Fruit fly (Drosophila melanogaster) Kc167 (cell line): ENCODE measurements around the gene GatC.

Source experiments
- Myc ChIP-seq: fragments of >200 bp; optimal IDR thresholded peaks from 2 replicates; lab custom pipeline; 2017; ENCODE audit warnings: missing external identifiers
- Sin3A ChIP-seq: fragments of >200 bp; optimal IDR thresholded peaks from 2 replicates; lab custom pipeline; 2018; ENCODE audit warnings: missing external identifiers
- h ChIP-seq: fragments of >200 bp; optimal IDR thresholded peaks from 3 replicates; lab custom pipeline; 2018; ENCODE audit warnings: missing external identifiers
- insv ChIP-seq: fragments of >200 bp; optimal IDR thresholded peaks from 3 replicates; lab custom pipeline; 2018; ENCODE audit warnings: missing external identifiers
- psq ChIP-seq: fragments of >200 bp; optimal IDR thresholded peaks from 2 replicates; lab custom pipeline; 2017; ENCODE audit warnings: missing external identifiers
- ttk ChIP-seq: sonication (Bioruptor generic); optimal IDR thresholded peaks from 2 replicates; lab custom pipeline; 2017; ENCODE audit warnings: missing external identifiers

GatC gene

dm6 chr2L:13803032-13803661, 29.8 kb downstream of the GatC start, which contains the start of gene CAH1:
Gene CAH1, plus strand, starts transcription at chr2L:13803626.
- no peak for TF ChIP-seq insv (lab: Kevin White, UChicago)
- TF ChIP-seq h (lab: Kevin White, UChicago) = no peak
- TF ChIP-seq ttk (lab: Kevin White, UChicago) = no peak
- TF ChIP-seq psq (lab: Kevin White, UChicago) = no peak
- TF ChIP-seq Myc (lab: Kevin White, UChicago) = no peak
- no peak for TF ChIP-seq Sin3A (lab: Kevin White, UChicago)

DNA sequence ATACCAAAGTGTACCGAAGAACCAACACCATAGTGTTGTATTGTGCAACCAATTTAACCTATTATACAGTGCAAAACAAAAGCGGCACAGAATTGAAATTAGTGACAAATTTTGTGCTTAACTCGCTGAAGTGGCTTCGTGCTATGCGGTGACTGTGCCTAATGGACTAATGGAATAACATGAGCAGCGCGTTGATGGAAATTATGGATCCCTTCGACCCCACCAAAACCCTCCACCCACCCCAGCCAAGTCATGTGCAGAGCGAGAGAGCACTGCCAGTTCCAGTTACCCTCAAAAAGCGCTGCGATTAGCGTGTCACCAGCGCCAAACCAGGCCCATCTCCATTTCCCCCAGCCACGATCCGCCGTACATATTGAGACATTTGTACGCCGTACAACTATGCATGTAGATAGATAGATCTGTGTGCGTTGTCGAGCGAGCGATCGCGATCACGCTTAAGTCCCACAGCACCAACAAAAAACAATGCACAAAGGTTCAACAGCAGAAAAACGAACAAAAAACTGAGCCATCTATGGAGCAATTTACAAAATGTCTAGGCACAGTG, 30.7 kb downstream of the GatC start:
- TF ChIP-seq ttk (lab: Kevin White, UChicago) (no peak), Sin3A (lab: Kevin White, UChicago) (no peak), Myc (lab: Kevin White, UChicago) (no peak), h (lab: Kevin White, UChicago) (no peak), insv (lab: Kevin White, UChicago) (no peak), psq (lab: Kevin White, UChicago) (no peak)

DNA sequence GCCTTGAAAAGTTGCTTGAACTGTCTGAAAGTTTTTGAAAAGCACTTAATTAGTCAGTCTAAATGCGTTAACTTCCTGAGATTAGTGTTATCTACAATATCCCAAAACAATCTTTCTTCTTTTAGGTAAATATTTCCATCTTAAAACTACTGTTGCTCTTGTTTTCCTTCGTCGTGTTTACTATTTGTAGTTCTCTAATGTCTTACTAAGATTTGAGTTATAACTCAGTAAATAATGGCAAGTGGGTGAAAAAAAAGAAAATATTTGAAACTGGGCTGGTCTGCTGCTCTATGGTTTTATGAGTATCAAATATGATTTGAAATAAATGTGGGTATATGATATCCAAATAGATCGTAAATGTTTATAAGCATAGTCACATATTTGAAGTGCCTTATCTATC, 31.7 kb downstream of the GatC start:
- TF ChIP-seq ttk (lab: Kevin White, UChicago) = no peak
- TF ChIP-seq psq (lab: Kevin White, UChicago) = no peak
- no peak for TF ChIP-seq Sin3A (lab: Kevin White, UChicago)
- no peak for TF ChIP-seq Myc (lab: Kevin White, UChicago)
- TF ChIP-seq insv (lab: Kevin White, UChicago) = no peak
- no peak for TF ChIP-seq h (lab: Kevin White, UChicago)

DNA sequence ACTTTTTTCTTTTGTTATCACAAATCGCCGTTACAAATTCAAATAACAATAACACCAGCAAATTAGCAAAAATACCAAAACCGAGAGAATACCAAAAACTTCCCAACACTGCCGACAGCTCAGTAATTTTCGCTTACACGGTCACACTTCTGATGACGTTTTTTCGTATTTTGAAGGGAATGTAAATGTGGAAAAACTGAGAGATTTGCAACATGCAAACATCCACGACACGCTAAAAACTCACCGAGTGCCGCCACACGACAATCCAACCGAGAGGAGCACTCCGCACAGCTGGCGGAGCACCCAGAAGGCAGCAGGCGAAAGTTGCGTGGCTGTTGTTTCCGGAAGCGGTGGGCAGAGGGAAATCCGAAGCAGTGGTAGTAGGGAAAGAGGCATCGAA, 39.5 kb downstream of the GatC start, which contains the start of gene Sec71:
Sec71 (plus strand) TSS at position 117 of the 400 bp plus-strand sequence.
- no peak for TF ChIP-seq insv (lab: Kevin White, UChicago)

DNA sequence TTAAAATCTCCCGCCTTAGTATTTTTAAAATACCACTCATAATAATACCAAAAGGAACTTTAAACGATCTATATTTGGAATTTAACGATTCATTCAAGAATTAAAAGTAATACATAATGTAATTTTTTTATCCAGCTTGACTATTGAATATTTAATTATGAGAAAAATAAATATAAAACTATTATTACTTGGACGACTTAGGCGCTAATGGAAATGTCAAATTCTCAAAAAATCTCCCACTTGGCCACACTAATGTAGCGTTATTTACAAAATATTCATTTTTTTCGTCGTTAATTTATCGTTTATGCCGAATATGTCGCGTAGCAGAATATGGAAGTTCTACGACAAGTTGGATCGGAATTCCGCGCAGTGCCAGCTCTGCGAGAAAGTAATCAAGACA, 42.2 kb downstream of the GatC start, which contains the start of gene CG16863:
CG16863 (plus strand) TSS at position 245 of the 400 bp plus-strand sequence.
- TF ChIP-seq insv (lab: Kevin White, UChicago) = no peak
- TF ChIP-seq ttk (lab: Kevin White, UChicago) = no peak
- TF ChIP-seq psq (lab: Kevin White, UChicago) = no peak
- no peak for TF ChIP-seq Myc (lab: Kevin White, UChicago)
- TF ChIP-seq Sin3A (lab: Kevin White, UChicago) = no peak
- TF ChIP-seq h (lab: Kevin White, UChicago) = no peak

- TF ChIP-seq psq (lab: Kevin White, UChicago) (no peak), ttk (lab: Kevin White, UChicago) (no peak), insv (lab: Kevin White, UChicago) (no peak), Myc (lab: Kevin White, UChicago) (no peak)
Measured at dm6 chr2L:13784155-13784681, 48.7 kb downstream of the GatC start, which contains the start of gene CG16890. Gene CG16890, minus strand, starts transcription at chr2L:13784338.

dm6 chr2L:13783264-13784154, 49.4 kb downstream of the GatC start, which contains the start of gene Eato:
Gene Eato, plus strand, starts transcription at chr2L:13784084.
- TF ChIP-seq ttk (lab: Kevin White, UChicago) (no peak), Myc (lab: Kevin White, UChicago) (no peak), psq (lab: Kevin White, UChicago) (no peak), h (lab: Kevin White, UChicago) (no peak), insv (lab: Kevin White, UChicago) (no peak), Sin3A (lab: Kevin White, UChicago) (no peak)
